Fruit fly (Drosophila melanogaster) whole organism, embryonic: ENCODE data around the gene nAChRbeta1.

Experiments used
- Bdp1 ChIP-seq: fragments of 200-800 bp; sonication (Bioruptor generic); optimal IDR thresholded peaks from 3 replicates; lab custom pipeline; 2016; ENCODE audit warnings: missing biosample characterization, missing genetic modification characterization
- Bteb2 ChIP-seq: fragments of 200-800 bp; sonication (Bioruptor generic); optimal IDR thresholded peaks from 2 replicates; lab custom pipeline; 2016; ENCODE audit warnings: missing biosample characterization, missing genetic modification characterization
- CG10274 ChIP-seq: fragments of 200-800 bp; sonication (Bioruptor generic); optimal IDR thresholded peaks from 3 replicates; lab custom pipeline; 2017; ENCODE audit warnings: missing biosample characterization, mild to moderate bottlenecking, missing genetic modification characterization
- CG10979 ChIP-seq: fragments of 200-800 bp; sonication (Bioruptor generic); optimal IDR thresholded peaks from 2 replicates; lab custom pipeline; 2018; ENCODE audit warnings: missing biosample characterization, mild to moderate bottlenecking, missing genetic modification characterization, moderate library complexity
- CG11398 ChIP-seq: fragments of 200-800 bp; sonication (Bioruptor generic); optimal IDR thresholded peaks from 2 replicates; lab custom pipeline; 2016; ENCODE audit warnings: missing biosample characterization, missing genetic modification characterization
- CG12769 ChIP-seq: fragments of 200-800 bp; sonication (Bioruptor generic); optimal IDR thresholded peaks from 2 replicates; lab custom pipeline; 2019; ENCODE audit warnings: missing biosample characterization, mild to moderate bottlenecking, missing genetic modification characterization, moderate library complexity
- CG14710 ChIP-seq: fragments of 200-800 bp; sonication (Bioruptor generic); optimal IDR thresholded peaks from 3 replicates; lab custom pipeline; 2019; ENCODE audit warnings: missing biosample characterization, mild to moderate bottlenecking, missing genetic modification characterization, moderate library complexity
- CG15601 ChIP-seq: fragments of 200-800 bp; sonication (Bioruptor generic); optimal IDR thresholded peaks from 3 replicates; lab custom pipeline; 2019; ENCODE audit warnings: missing biosample characterization, mild to moderate bottlenecking, missing genetic modification characterization, moderate library complexity
- CG15696 ChIP-seq: fragments of 200-800 bp; sonication (Bioruptor generic); optimal IDR thresholded peaks from 2 replicates; lab custom pipeline; 2019; ENCODE audit warnings: missing biosample characterization, mild to moderate bottlenecking, missing genetic modification characterization, moderate library complexity
- CG2120 ChIP-seq: fragments of 200-800 bp; sonication (Bioruptor generic); optimal IDR thresholded peaks from 3 replicates; lab custom pipeline; 2016; ENCODE audit warnings: missing biosample characterization, missing genetic modification characterization
- CG34224 ChIP-seq: fragments of 200-800 bp; sonication (Bioruptor generic); IDR thresholded peaks from 3 replicates; pipeline ENCODE4 v1.3.6; 2022; ENCODE audit warnings: missing biosample characterization, missing genetic modification characterization; ENCODE audit not compliant: partially characterized antibody
- CG34376 ChIP-seq: fragments of 200-800 bp; sonication (Bioruptor generic); optimal IDR thresholded peaks from 2 replicates; lab custom pipeline; 2018; ENCODE audit warnings: missing biosample characterization, mild to moderate bottlenecking, missing genetic modification characterization
- CG3726 ChIP-seq: fragments of 200-800 bp; sonication (Bioruptor generic); IDR thresholded peaks from 3 replicates; pipeline ENCODE4, ENCODE4 v1.3.6; 2022; ENCODE audit warnings: missing biosample characterization, missing genetic modification characterization
- CG43689 ChIP-seq: fragments of 200-800 bp; sonication (Bioruptor generic); IDR thresholded peaks from 2 replicates; pipeline ENCODE4 v1.3.6; 2022; ENCODE audit warnings: missing biosample characterization, missing genetic modification characterization
- CG4854 ChIP-seq: fragments of 200-800 bp; sonication (Bioruptor generic); optimal IDR thresholded peaks from 2 replicates; lab custom pipeline; 2016; ENCODE audit warnings: missing biosample characterization, missing genetic modification characterization, inconsistent platforms
- CG8089 ChIP-seq: fragments of 200-800 bp; sonication (Bioruptor generic); optimal IDR thresholded peaks from 3 replicates; lab custom pipeline; 2016; ENCODE audit warnings: missing biosample characterization, missing genetic modification characterization
- CG8359 ChIP-seq: fragments of 200-800 bp; sonication (Bioruptor generic); optimal IDR thresholded peaks from 2 replicates; lab custom pipeline; 2017; ENCODE audit warnings: missing biosample characterization, mild to moderate bottlenecking, missing genetic modification characterization, borderline replicate concordance
- CG9437 ChIP-seq: fragments of 200-800 bp; sonication (Bioruptor generic); optimal IDR thresholded peaks from 2 replicates; lab custom pipeline; 2018; ENCODE audit warnings: missing biosample characterization, mild to moderate bottlenecking, missing genetic modification characterization
- CG9817 ChIP-seq: fragments of 200-800 bp; sonication (Bioruptor generic); optimal IDR thresholded peaks from 2 replicates; lab custom pipeline; 2018; ENCODE audit warnings: missing biosample characterization, mild to moderate bottlenecking, missing genetic modification characterization, moderate library complexity
- CG9876 ChIP-seq: fragments of 200-800 bp; sonication (Bioruptor generic); optimal IDR thresholded peaks from 2 replicates; lab custom pipeline; 2016; ENCODE audit warnings: missing biosample characterization, missing genetic modification characterization
- Dbx ChIP-seq: fragments of 200-800 bp; sonication (Bioruptor generic); IDR thresholded peaks from 3 replicates; pipeline ENCODE4 v1.3.6; 2022; ENCODE audit warnings: missing biosample characterization, missing genetic modification characterization
- Dfd ChIP-seq, 2 experiments: fragments of >200 bp; optimal IDR thresholded peaks; 2 replicates each; lab custom pipeline; 2017; ENCODE audit warnings: missing biosample characterization in 2 of 2, missing genetic modification characterization in 2 of 2
- Dip3 ChIP-seq: fragments of 200-800 bp; sonication (Bioruptor generic); optimal IDR thresholded peaks from 3 replicates; lab custom pipeline; 2016; ENCODE audit warnings: missing biosample characterization, missing genetic modification characterization
- Doc2 ChIP-seq: fragments of 200-800 bp; sonication (Bioruptor generic); IDR thresholded peaks from 2 replicates; pipeline ENCODE4 v1.3.6; 2022; ENCODE audit warnings: missing biosample characterization, missing genetic modification characterization
- Drgx ChIP-seq: fragments of 200-800 bp; sonication (Bioruptor generic); IDR thresholded peaks from 2 replicates; pipeline ENCODE4 v1.3.6; 2022; ENCODE audit warnings: missing biosample characterization, missing genetic modification characterization
- ERR ChIP-seq: fragments of 200-800 bp; sonication (Bioruptor generic); optimal IDR thresholded peaks from 2 replicates; lab custom pipeline; 2016; ENCODE audit warnings: missing biosample characterization, missing genetic modification characterization
- Gug ChIP-seq: fragments of 200-800 bp; sonication (Bioruptor generic); IDR thresholded peaks from 4 replicates; pipeline ENCODE4 v1.3.6; 2022; ENCODE audit warnings: missing biosample characterization, missing genetic modification characterization
- Hmr ChIP-seq: fragments of 200-800 bp; sonication (Bioruptor generic); optimal IDR thresholded peaks from 3 replicates; lab custom pipeline; 2017; ENCODE audit warnings: mild to moderate bottlenecking, missing biosample characterization, missing genetic modification reagents, missing genetic modification characterization
- Hmx ChIP-seq: fragments of 200-800 bp; sonication (Bioruptor generic); optimal IDR thresholded peaks from 2 replicates; lab custom pipeline; 2016; ENCODE audit warnings: missing biosample characterization, missing genetic modification characterization
- Hr3 ChIP-seq: fragments of 200-800 bp; sonication (Bioruptor generic); optimal IDR thresholded peaks from 3 replicates; lab custom pipeline; 2016; ENCODE audit warnings: missing biosample characterization, missing genetic modification characterization
- MTF-1 ChIP-seq: fragments of 200-800 bp; sonication (Bioruptor generic); optimal IDR thresholded peaks from 2 replicates; lab custom pipeline; 2018; ENCODE audit warnings: missing biosample characterization, mild to moderate bottlenecking, missing genetic modification characterization, borderline replicate concordance
- Med ChIP-seq: fragments of 200-800 bp; sonication (Bioruptor generic); peaks from one replicate; lab custom pipeline; 2016; ENCODE audit warnings: missing biosample characterization, missing genetic modification characterization, mild to moderate bottlenecking, inconsistent platforms, moderate library complexity
- NFAT ChIP-seq: fragments of 200-800 bp; sonication (Bioruptor generic); IDR thresholded peaks from 2 replicates; pipeline ENCODE4 v1.3.6; 2022; ENCODE audit warnings: missing biosample characterization, missing genetic modification characterization
- Opbp ChIP-seq: fragments of 200-800 bp; sonication (Bioruptor generic); IDR thresholded peaks from 3 replicates; pipeline ENCODE4 v1.3.6; 2022; ENCODE audit warnings: missing biosample characterization, missing genetic modification characterization; ENCODE audit not compliant: partially characterized antibody
- Side ChIP-seq: fragments of 200-800 bp; sonication (Bioruptor generic); optimal IDR thresholded peaks from 2 replicates; lab custom pipeline; 2016; ENCODE audit warnings: missing biosample characterization, missing genetic modification characterization
- Tbp ChIP-seq: fragments of >200 bp; optimal IDR thresholded peaks from 2 replicates; lab custom pipeline; 2018; ENCODE audit warnings: missing biosample characterization, missing genetic modification characterization
- ash1 ChIP-seq: fragments of 200-800 bp; sonication (Bioruptor generic); optimal IDR thresholded peaks from 2 replicates; lab custom pipeline; 2018; ENCODE audit warnings: missing biosample characterization, mild to moderate bottlenecking, missing genetic modification characterization
- ato ChIP-seq: fragments of 200-800 bp; sonication (Bioruptor generic); IDR thresholded peaks from 2 replicates; pipeline ENCODE4 v1.3.6; 2022; ENCODE audit warnings: missing biosample characterization, missing genetic modification characterization; ENCODE audit not compliant: partially characterized antibody
- cwo ChIP-seq: fragments of 200-800 bp; sonication (Bioruptor generic); optimal IDR thresholded peaks from 3 replicates; lab custom pipeline; 2017; ENCODE audit warnings: missing biosample characterization, missing genetic modification characterization, mild to moderate bottlenecking, moderate library complexity, missing genetic modification reagents
- fd102C ChIP-seq: fragments of 200-800 bp; sonication (Bioruptor generic); optimal IDR thresholded peaks from 2 replicates; lab custom pipeline; 2018; ENCODE audit warnings: missing biosample characterization, mild to moderate bottlenecking, missing genetic modification characterization, moderate library complexity
- fd3F ChIP-seq: fragments of 200-800 bp; sonication (Bioruptor generic); optimal IDR thresholded peaks from 2 replicates; lab custom pipeline; 2018; ENCODE audit warnings: missing biosample characterization, mild to moderate bottlenecking, missing genetic modification characterization, moderate library complexity
- h ChIP-seq: fragments of >200 bp; optimal IDR thresholded peaks from 2 replicates; lab custom pipeline; 2017
- ind ChIP-seq: fragments of 200-800 bp; sonication (Bioruptor generic); optimal IDR thresholded peaks from 3 replicates; lab custom pipeline; 2016; ENCODE audit warnings: missing biosample characterization, missing genetic modification characterization
- ken ChIP-seq: fragments of 200-800 bp; sonication (Bioruptor generic); IDR thresholded peaks from 3 replicates; pipeline ENCODE4 v1.3.6; 2022; ENCODE audit warnings: missing biosample characterization, missing genetic modification characterization
- klu ChIP-seq: fragments of 200-800 bp; sonication (Bioruptor generic); IDR thresholded peaks from 2 replicates; pipeline ENCODE4 v1.3.6; 2022; ENCODE audit warnings: missing biosample characterization, missing genetic modification characterization
- nmo ChIP-seq: fragments of 200-800 bp; sonication (Bioruptor generic); optimal IDR thresholded peaks from 2 replicates; lab custom pipeline; 2018; ENCODE audit warnings: missing biosample characterization, mild to moderate bottlenecking, missing genetic modification characterization, moderate library complexity
- odd ChIP-seq: fragments of 200-800 bp; sonication (Bioruptor generic); optimal IDR thresholded peaks from 2 replicates; lab custom pipeline; 2017; ENCODE audit warnings: missing biosample characterization, mild to moderate bottlenecking, missing genetic modification characterization
- onecut ChIP-seq: fragments of 200-800 bp; sonication (Bioruptor generic); IDR thresholded peaks from 2 replicates; pipeline ENCODE4 v1.3.6; 2022; ENCODE audit warnings: missing biosample characterization, missing genetic modification characterization
- pnt ChIP-seq: fragments of 200-800 bp; sonication (Bioruptor generic); optimal IDR thresholded peaks from 3 replicates; lab custom pipeline; 2016; ENCODE audit warnings: missing biosample characterization, missing genetic modification characterization
- pzg ChIP-seq: fragments of 200-800 bp; sonication (Bioruptor generic); optimal IDR thresholded peaks from 3 replicates; lab custom pipeline; 2018; ENCODE audit warnings: missing biosample characterization, mild to moderate bottlenecking, missing genetic modification characterization, moderate library complexity
- salm ChIP-seq: fragments of 200-800 bp; sonication (Bioruptor generic); optimal IDR thresholded peaks from 2 replicates; lab custom pipeline; 2018; ENCODE audit warnings: missing biosample characterization, mild to moderate bottlenecking, missing genetic modification characterization

The nAChRbeta1 gene

DNA sequence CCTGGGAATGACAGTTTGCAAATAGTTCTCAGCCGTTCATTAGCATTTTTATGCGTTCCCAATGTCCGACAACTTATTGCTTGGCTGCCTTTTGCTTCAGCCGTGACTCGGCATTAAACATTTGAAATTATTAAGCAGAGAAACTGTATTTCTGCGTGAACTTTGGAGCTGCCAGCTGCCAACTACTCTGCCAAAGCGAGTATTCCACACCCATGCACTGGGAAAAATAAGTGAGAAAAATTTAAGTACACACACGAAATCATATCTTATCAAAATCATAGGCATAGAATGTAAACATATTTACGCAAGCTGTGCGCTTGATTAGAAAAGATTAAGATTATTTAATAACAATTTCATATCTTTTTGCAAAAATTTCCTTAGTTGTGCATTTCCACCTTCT, 16.2 kb upstream of the nAChRbeta1 start (continued):
- TF ChIP-seq CG8089 (GFP tag; lab: Kevin White, UChicago) (peak; percentile 4), CG8359 (no peak), CG10274 (GFP tag; lab: Kevin White, UChicago) (no peak), CG9817 (peak; percentile 26), Dbx (GFP tag; lab: Robert Waterston, UW) (peak; percentile 64; the same call in 2 of the 3 replicates), Side (GFP tag; lab: Kevin White, UChicago) (peak; percentile 16), CG9876 (GFP tag; lab: Kevin White, UChicago) (no peak), odd (GFP tag; lab: Kevin White, UChicago) (no peak), ERR (GFP tag; lab: Kevin White, UChicago) (no peak), Dip3 (GFP tag; lab: Kevin White, UChicago) (peak; percentile 20), CG4854 (GFP tag; lab: Kevin White, UChicago) (no peak), MTF-1 (GFP tag; lab: Kevin White, UChicago) (no peak), CG15601 (tag; lab: Kevin White, UChicago) (no peak), fd102C (no peak), Med (GFP tag; lab: Kevin White, UChicago) (peak; percentile 91), Doc2 (0 out of 2 replicates have a peak, but pooled peaks have one; percentile 55), CG9437 (GFP tag; lab: Kevin White, UChicago) (no peak), ato (no peak), CG14710 (tag; lab: Kevin White, UChicago) (no peak), Tbp (GFP tag; lab: Kevin White, UChicago) (no peak), pnt (peak; percentile 22), ash1 (GFP tag; lab: Kevin White, UChicago) (no peak), Opbp (GFP tag; lab: Robert Waterston, UW) (no peak), CG15696 (no peak), Bdp1 (GFP tag; lab: Kevin White, UChicago) (peak; percentile 3), CG34224 (GFP tag; lab: Robert Waterston, UW) (0 out of 3 replicates have a peak, but pooled peaks have one; percentile 9), Dfd (GFP tag; optimal IDR thresholded peaks at IDR 0.05; lab: Kevin White, UChicago) (no peak), salm (tag; lab: Kevin White, UChicago) (no peak), Hr3 (GFP tag; lab: Kevin White, UChicago) (no peak), klu (GFP tag; lab: Robert Waterston, UW) (peak; percentile 50; the same call in 1 of the 2 replicates), Gug (peak; percentile 23; the same call in 1 of the 4 replicates), fd3F (GFP tag; lab: Kevin White, UChicago) (peak; percentile 21), Hmr (peak; percentile 2), CG10979 (no peak), CG34376 (peak; percentile 74), NFAT (peak; percentile 70), CG2120 (GFP tag; lab: Kevin White, UChicago) (peak; percentile 64), h (lab: Kevin White, UChicago) (no peak), Drgx (GFP tag; lab: Robert Waterston, UW) (peak; percentile 54), CG11398 (GFP tag; lab: Kevin White, UChicago) (no peak), Bteb2 (GFP tag; lab: Kevin White, UChicago) (peak; percentile 9), CG3726 (GFP tag; lab: Robert Waterston, UW) (no peak), ind (GFP tag; lab: Kevin White, UChicago) (peak; percentile 37), ken (GFP tag; lab: Robert Waterston, UW) (no peak), CG43689 (GFP tag; lab: Robert Waterston, UW) (no peak), Hmx (peak; percentile 57), pzg (GFP tag; lab: Kevin White, UChicago) (no peak), CG12769 (tag; lab: Kevin White, UChicago) (peak; percentile 74), nmo (GFP tag; lab: Kevin White, UChicago) (no peak), onecut (no peak), cwo (GFP tag; lab: Kevin White, UChicago) (no peak)
